Fruit fly (Drosophila melanogaster) whole organism, embryonic: ENCODE results near the gene PGAP2.

Source experiments
- Asciz ChIP-seq: fragments of 200-800 bp; sonication (Bioruptor generic); optimal IDR thresholded peaks from 2 replicates; lab custom pipeline; 2017; ENCODE audit warnings: missing biosample characterization, mild to moderate bottlenecking, missing genetic modification characterization, missing genetic modification reagents
- Awh ChIP-seq: fragments of 200-800 bp; sonication (Bioruptor generic); IDR thresholded peaks from 2 replicates; pipeline ENCODE4, ENCODE4 v1.3.6; 2022; ENCODE audit warnings: missing biosample characterization, missing genetic modification characterization
- Bgb ChIP-seq: fragments of 200-800 bp; sonication (Bioruptor generic); IDR thresholded peaks from 2 replicates; pipeline ENCODE4 v1.3.6; 2022; ENCODE audit warnings: missing biosample characterization, missing genetic modification characterization; ENCODE audit not compliant: partially characterized antibody
- CG10462 ChIP-seq: fragments of 200-800 bp; sonication (Bioruptor generic); optimal IDR thresholded peaks from 2 replicates; lab custom pipeline; 2016; ENCODE audit warnings: missing biosample characterization, missing genetic modification characterization
- CG12071 ChIP-seq: fragments of 200-800 bp; sonication (Bioruptor generic); optimal IDR thresholded peaks from 3 replicates; lab custom pipeline; 2018; ENCODE audit warnings: missing biosample characterization, mild to moderate bottlenecking, missing genetic modification characterization
- CG1233 ChIP-seq: fragments of 200-800 bp; sonication (Bioruptor generic); optimal IDR thresholded peaks from 4 replicates; lab custom pipeline; 2018; ENCODE audit warnings: missing biosample characterization, mild to moderate bottlenecking, missing genetic modification characterization
- CG13296 ChIP-seq: fragments of 200-800 bp; sonication (Bioruptor generic); optimal IDR thresholded peaks from 3 replicates; lab custom pipeline; 2018; ENCODE audit warnings: missing biosample characterization, mild to moderate bottlenecking, missing genetic modification characterization
- CG13624 ChIP-seq: fragments of 200-800 bp; sonication (Bioruptor generic); optimal IDR thresholded peaks from 2 replicates; lab custom pipeline; 2016; ENCODE audit warnings: missing biosample characterization, missing genetic modification characterization
- CG13775 ChIP-seq: fragments of 200-800 bp; sonication (Bioruptor generic); optimal IDR thresholded peaks from 3 replicates; lab custom pipeline; 2017; ENCODE audit warnings: missing biosample characterization, mild to moderate bottlenecking, missing genetic modification characterization
- CG14710 ChIP-seq: fragments of 200-800 bp; sonication (Bioruptor generic); optimal IDR thresholded peaks from 3 replicates; lab custom pipeline; 2019; ENCODE audit warnings: missing biosample characterization, mild to moderate bottlenecking, missing genetic modification characterization, moderate library complexity
- CG1603 ChIP-seq: fragments of 200-800 bp; sonication (Bioruptor generic); optimal IDR thresholded peaks from 2 replicates; lab custom pipeline; 2019; ENCODE audit warnings: missing biosample characterization, mild to moderate bottlenecking, missing genetic modification characterization, moderate library complexity
- CG17361 ChIP-seq: fragments of 200-800 bp; sonication (Bioruptor generic); IDR thresholded peaks from 3 replicates; pipeline ENCODE4 v1.3.6; 2022; ENCODE audit warnings: missing biosample characterization, missing genetic modification characterization
- CG17612 ChIP-seq: fragments of 200-800 bp; sonication (Bioruptor generic); IDR thresholded peaks from 2 replicates; pipeline ENCODE4 v1.3.6; 2022; ENCODE audit warnings: missing biosample characterization, missing genetic modification characterization
- CG1792 ChIP-seq: fragments of 200-800 bp; sonication (Bioruptor generic); optimal IDR thresholded peaks from 2 replicates; lab custom pipeline; 2016; ENCODE audit warnings: missing biosample characterization, missing genetic modification characterization
- CG2116 ChIP-seq: fragments of 200-800 bp; sonication (Bioruptor generic); optimal IDR thresholded peaks from 3 replicates; lab custom pipeline; 2018; ENCODE audit warnings: missing biosample characterization, mild to moderate bottlenecking, missing genetic modification characterization
- CG2129 ChIP-seq: fragments of 200-800 bp; sonication (Bioruptor generic); IDR thresholded peaks from 2 replicates; pipeline ENCODE4 v1.3.6; 2022; ENCODE audit warnings: missing biosample characterization, missing genetic modification characterization; ENCODE audit not compliant: partially characterized antibody
- CG30403 ChIP-seq: fragments of 200-800 bp; sonication (Bioruptor generic); optimal IDR thresholded peaks from 3 replicates; lab custom pipeline; 2016; ENCODE audit warnings: missing biosample characterization, missing genetic modification characterization
- CG30431 ChIP-seq: fragments of 200-800 bp; sonication (Bioruptor generic); optimal IDR thresholded peaks from 2 replicates; lab custom pipeline; 2017; ENCODE audit warnings: missing biosample characterization, missing genetic modification characterization
- CG32532 ChIP-seq: fragments of 200-800 bp; sonication (Bioruptor generic); IDR thresholded peaks from 2 replicates; pipeline ENCODE4 v1.3.6; 2022; ENCODE audit warnings: missing biosample characterization, missing genetic modification characterization
- CG7372 ChIP-seq: fragments of 200-800 bp; sonication (Bioruptor generic); IDR thresholded peaks from 2 replicates; pipeline ENCODE4 v1.3.6; 2022; ENCODE audit warnings: missing biosample characterization, missing genetic modification characterization
- CG8944 ChIP-seq: fragments of 200-800 bp; sonication (Bioruptor generic); optimal IDR thresholded peaks from 3 replicates; lab custom pipeline; 2016; ENCODE audit warnings: missing biosample characterization, missing genetic modification characterization
- CG9797 ChIP-seq: fragments of 200-800 bp; sonication (Bioruptor generic); optimal IDR thresholded peaks from 3 replicates; lab custom pipeline; 2018; ENCODE audit warnings: missing biosample characterization, mild to moderate bottlenecking, missing genetic modification characterization
- CHES-1-like ChIP-seq: fragments of 200-800 bp; sonication (Bioruptor generic); optimal IDR thresholded peaks from 2 replicates; lab custom pipeline; 2016; ENCODE audit warnings: missing biosample characterization, missing genetic modification characterization
- Chrac-16 ChIP-seq: fragments of 200-800 bp; sonication (Bioruptor generic); optimal IDR thresholded peaks from 3 replicates; lab custom pipeline; 2016; ENCODE audit warnings: missing biosample characterization, missing genetic modification characterization
- D ChIP-seq, 2 experiments: fragments of 200-800 bp in 1 of 2; fragments of >200 bp in 1 of 2; sonication (Bioruptor generic) in 1 of 2; optimal IDR thresholded peaks; 2 replicates in 1 of 2; 3 replicates in 1 of 2; lab custom pipeline; 2017; ENCODE audit warnings: mild to moderate bottlenecking in 1 of 2, missing biosample characterization in 1 of 2, missing genetic modification characterization in 1 of 2, missing genetic modification reagents in 1 of 2
- Dek ChIP-seq: fragments of 200-800 bp; sonication (Bioruptor generic); optimal IDR thresholded peaks from 3 replicates; lab custom pipeline; 2019; ENCODE audit warnings: missing biosample characterization, mild to moderate bottlenecking, missing genetic modification characterization, moderate library complexity
- Drgx ChIP-seq: fragments of 200-800 bp; sonication (Bioruptor generic); IDR thresholded peaks from 2 replicates; pipeline ENCODE4 v1.3.6; 2022; ENCODE audit warnings: missing biosample characterization, missing genetic modification characterization
- HLH54F ChIP-seq: fragments of 200-800 bp; sonication (Bioruptor generic); optimal IDR thresholded peaks from 3 replicates; lab custom pipeline; 2016; ENCODE audit warnings: missing biosample characterization, missing genetic modification characterization
- Jarid2 ChIP-seq: fragments of 200-800 bp; sonication (Bioruptor generic); optimal IDR thresholded peaks from 3 replicates; lab custom pipeline; 2017; ENCODE audit warnings: mild to moderate bottlenecking, missing biosample characterization, missing genetic modification reagents, missing genetic modification characterization
- NC2α ChIP-seq: fragments of 200-800 bp; sonication (Bioruptor generic); optimal IDR thresholded peaks from 2 replicates; lab custom pipeline; 2016; ENCODE audit warnings: missing biosample characterization, missing genetic modification characterization
- NfI ChIP-seq: fragments of 200-800 bp; sonication (Bioruptor generic); optimal IDR thresholded peaks from 3 replicates; lab custom pipeline; 2018; ENCODE audit warnings: missing biosample characterization, mild to moderate bottlenecking, missing genetic modification characterization, moderate library complexity
- TFAM ChIP-seq: fragments of 200-800 bp; sonication (Bioruptor generic); optimal IDR thresholded peaks from 2 replicates; lab custom pipeline; 2017; ENCODE audit warnings: missing biosample characterization, missing genetic modification characterization, inconsistent platforms
- Usf ChIP-seq: fragments of 200-800 bp; sonication (Bioruptor generic); optimal IDR thresholded peaks from 2 replicates; lab custom pipeline; 2017; ENCODE audit warnings: missing genotype, missing biosample characterization, missing genetic modification characterization
- abd-A ChIP-seq: fragments of 200-800 bp; sonication (Bioruptor generic); optimal IDR thresholded peaks from 3 replicates; lab custom pipeline; 2019; ENCODE audit warnings: missing biosample characterization, mild to moderate bottlenecking, missing genetic modification characterization, moderate library complexity
- ash1 ChIP-seq: fragments of 200-800 bp; sonication (Bioruptor generic); optimal IDR thresholded peaks from 2 replicates; lab custom pipeline; 2018; ENCODE audit warnings: missing biosample characterization, mild to moderate bottlenecking, missing genetic modification characterization
- bcd ChIP-seq: fragments of 200-800 bp; sonication (Bioruptor generic); optimal IDR thresholded peaks from 2 replicates; lab custom pipeline; 2017; ENCODE audit warnings: missing biosample characterization, mild to moderate bottlenecking, missing genetic modification characterization
- br ChIP-seq: fragments of >200 bp; optimal IDR thresholded peaks from 2 replicates; lab custom pipeline; 2017
- cg ChIP-seq: fragments of 200-800 bp; sonication (Bioruptor generic); optimal IDR thresholded peaks from 3 replicates; lab custom pipeline; 2019; ENCODE audit warnings: missing biosample characterization, mild to moderate bottlenecking, missing genetic modification characterization, moderate library complexity
- ci ChIP-seq: fragments of 200-800 bp; sonication (Bioruptor generic); IDR thresholded peaks from 3 replicates; pipeline ENCODE4 v1.3.6; 2022; ENCODE audit warnings: missing biosample characterization, missing genetic modification characterization
- crp ChIP-seq, 2 experiments: fragments of 200-800 bp; sonication (Bioruptor generic); optimal IDR thresholded peaks; 2 replicates in 1 of 2; 3 replicates in 1 of 2; lab custom pipeline; 2017; ENCODE audit warnings: missing biosample characterization in 2 of 2, missing genetic modification characterization in 2 of 2, mild to moderate bottlenecking in 1 of 2, moderate library complexity in 1 of 2
- dan ChIP-seq: fragments of 200-800 bp; sonication (Bioruptor generic); IDR thresholded peaks from 2 replicates; pipeline ENCODE4 v1.3.6; 2022; ENCODE audit warnings: missing biosample characterization, missing genetic modification characterization
- gcm2 ChIP-seq: fragments of 200-800 bp; sonication (Bioruptor generic); optimal IDR thresholded peaks from 2 replicates; lab custom pipeline; 2016; ENCODE audit warnings: missing biosample characterization, missing genetic modification characterization
- onecut ChIP-seq: fragments of 200-800 bp; sonication (Bioruptor generic); IDR thresholded peaks from 2 replicates; pipeline ENCODE4 v1.3.6; 2022; ENCODE audit warnings: missing biosample characterization, missing genetic modification characterization
- prd ChIP-seq, 3 experiments: fragments of >200 bp in 2 of 3; fragments of 200-800 bp in 1 of 3; sonication (Bioruptor generic) in 1 of 3; optimal IDR thresholded peaks in 2 of 3; IDR thresholded peaks in 1 of 3; 2 replicates in 2 of 3; 3 replicates in 1 of 3; pipeline versions ENCODE4 v1.3.6 to Lab custom; 2017 to 2022; ENCODE audit warnings: missing biosample characterization in 1 of 3, missing genetic modification characterization in 1 of 3
- pzg ChIP-seq: fragments of 200-800 bp; sonication (Bioruptor generic); optimal IDR thresholded peaks from 3 replicates; lab custom pipeline; 2018; ENCODE audit warnings: missing biosample characterization, mild to moderate bottlenecking, missing genetic modification characterization, moderate library complexity
- ssp ChIP-seq: fragments of 200-800 bp; sonication (Bioruptor generic); IDR thresholded peaks from 2 replicates; pipeline ENCODE4 v1.3.6; 2022; ENCODE audit warnings: missing biosample characterization, missing genetic modification characterization
- toy ChIP-seq: fragments of 200-800 bp; sonication (Bioruptor generic); IDR thresholded peaks from 2 replicates; pipeline ENCODE4 v1.3.6; 2022; ENCODE audit warnings: missing biosample characterization, missing genetic modification characterization
- wek ChIP-seq: fragments of 200-800 bp; sonication (Bioruptor generic); optimal IDR thresholded peaks from 3 replicates; lab custom pipeline; 2018; ENCODE audit warnings: missing biosample characterization, mild to moderate bottlenecking, missing genetic modification characterization, moderate library complexity

Gene PGAP2

dm6 chr2L:856690-857488 is 37.6 kb upstream of the PGAP2 start (continued):
- TF ChIP-seq Awh (GFP tag; lab: Robert Waterston, UW) (peak; percentile 90), CG7372 (peak; percentile 59), CG10462 (peak; percentile 34), CG9797 (GFP tag; lab: Kevin White, UChicago) (peak; percentile 6), wek (GFP tag; lab: Kevin White, UChicago) (peak; percentile 30), CG1233 (GFP tag; lab: Kevin White, UChicago) (peak; percentile 60), Bgb (GFP tag; lab: Robert Waterston, UW) (no peak), Drgx (GFP tag; lab: Robert Waterston, UW) (peak; percentile 49), Asciz (GFP tag; lab: Kevin White, UChicago) (peak; percentile 80), CG30431 (peak; percentile 81), CG32532 (peak; percentile 65), CG2129 (GFP tag; lab: Robert Waterston, UW) (no peak), cg (no peak), CG13296 (GFP tag; lab: Kevin White, UChicago) (no peak), NC2α (peak; percentile 35), prd (optimal IDR thresholded peaks at IDR 0.05; lab: Kevin White, UChicago) (no peak), prd (GFP tag; IDR thresholded peaks at IDR 0.05; lab: Robert Waterston, UW) (peak; percentile 89), CG13775 (GFP tag; lab: Kevin White, UChicago) (peak; percentile 51), CG14710 (tag; lab: Kevin White, UChicago) (peak; percentile 65), Usf (peak; percentile 31), CG13624 (GFP tag; lab: Kevin White, UChicago) (peak; percentile 51), TFAM (GFP tag; lab: Kevin White, UChicago) (no peak), toy (no peak), Dek (tag; lab: Kevin White, UChicago) (peak; percentile 66), dan (GFP tag; lab: Robert Waterston, UW) (no peak), Jarid2 (GFP tag; lab: Kevin White, UChicago) (peak; percentile 58), abd-A (no peak), HLH54F (GFP tag; lab: Kevin White, UChicago) (peak; percentile 38), D (optimal IDR thresholded peaks at IDR 0.05; lab: Kevin White, UChicago) (no peak), D (GFP tag; optimal IDR thresholded peaks at IDR 0.05; lab: Kevin White, UChicago) (peak; percentile 80), ash1 (GFP tag; lab: Kevin White, UChicago) (no peak), CG2116 (no peak), CG30403 (GFP tag; lab: Kevin White, UChicago) (peak; percentile 72), onecut (GFP tag; lab: Robert Waterston, UW) (peak; percentile 69), gcm2 (GFP tag; lab: Kevin White, UChicago) (no peak), CG17361 (GFP tag; lab: Robert Waterston, UW) (peak; percentile 77), CHES-1-like (GFP tag; lab: Kevin White, UChicago) (peak; percentile 63), CG1792 (GFP tag; lab: Kevin White, UChicago) (peak; percentile 58), bcd (GFP tag; lab: Kevin White, UChicago) (peak; percentile 74), crp (GFP tag; optimal IDR thresholded peaks at IDR 0.05; lab: Kevin White, UChicago) (peak in 1 of 2 experiments; percentile 23), CG17612 (GFP tag; lab: Robert Waterston, UW) (0 out of 2 replicates have a peak, but pooled peaks have one; percentile 11), br (lab: Kevin White, UChicago) (no peak), ci (GFP tag; lab: Robert Waterston, UW) (peak; percentile 95), CG12071 (GFP tag; lab: Kevin White, UChicago) (peak; percentile 72), CG1603 (tag; lab: Kevin White, UChicago) (peak; percentile 93), NfI (GFP tag; lab: Kevin White, UChicago) (peak; percentile 64), ssp (GFP tag; lab: Robert Waterston, UW) (peak; percentile 71), CG8944 (GFP tag; lab: Kevin White, UChicago) (peak; percentile 63), pzg (no peak), Chrac-16 (GFP tag; lab: Kevin White, UChicago) (peak; percentile 59)
